Fruit fly (Drosophila melanogaster): ENCODE results near the gene tho2.

DNA sequence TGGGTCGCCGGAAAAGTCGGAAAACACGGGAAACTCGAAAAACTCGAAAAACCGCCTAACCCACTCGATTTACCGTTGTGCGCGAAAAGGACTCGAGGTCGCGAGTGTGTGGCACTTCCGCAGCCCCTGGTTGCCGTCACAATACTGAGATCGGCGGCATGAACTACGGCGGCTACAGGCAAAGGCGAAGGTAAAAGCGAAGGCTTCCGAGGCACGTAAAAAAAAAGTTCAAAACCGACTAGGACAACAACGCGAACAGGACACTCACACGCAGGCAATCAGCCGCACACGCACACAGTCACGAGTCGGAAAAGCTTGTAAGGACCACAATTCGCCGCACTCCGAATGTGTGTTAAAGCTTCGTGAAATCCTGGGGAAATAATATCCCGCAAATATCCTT is 35.2 kb downstream of the tho2 start, which contains the start of gene dpr3:
- TF ChIP-seq CG8159 (tag; optimal IDR thresholded peaks at IDR 0.05) (no peak), CG12605 (GFP tag; IDR thresholded peaks at IDR 0.05) (no peak), rn (GFP tag; IDR thresholded peaks at IDR 0.05) (no peak), D1 (tag; optimal IDR thresholded peaks at IDR 0.05) (no peak), EcR (GFP tag; optimal IDR thresholded peaks at IDR 0.05) (no peak), CG9948 (tag; optimal IDR thresholded peaks at IDR 0.05) (no peak), gl (tag; optimal IDR thresholded peaks at IDR 0.05) (no peak), CG8301 (tag; optimal IDR thresholded peaks at IDR 0.05) (no peak), CG10348 (GFP tag; IDR thresholded peaks at IDR 0.05) (no peak), CG17806 (tag; optimal IDR thresholded peaks at IDR 0.05) (no peak)
